Fruit fly (Drosophila melanogaster): ENCODE data around the gene CG34173.

The CG34173 gene

dm6 chr2L:22018861-22019270 lies 35.2 kb downstream of the CG34173 start, which contains the start of gene tio (continued):
- no peak for TF ChIP-seq mld (GFP tag; IDR thresholded peaks at IDR 0.05; ENCODE audit: partially characterized antibody)
- TF ChIP-seq Drgx (GFP tag; IDR thresholded peaks at IDR 0.05), result 0 out of 2 replicates have a peak, but pooled peaks have one; percentile 36
- peak; percentile 19 for TF ChIP-seq chn (GFP tag; optimal IDR thresholded peaks at IDR 0.05)
- peak; percentile 79 for TF ChIP-seq crol (GFP tag; IDR thresholded peaks at IDR 0.05)
- TF ChIP-seq kni (GFP tag; optimal IDR thresholded peaks at IDR 0.05), result peak; percentile 84
- peak; percentile 44 for TF ChIP-seq sens (GFP tag)
- peak in 1 of 2 experiments; percentile 41 for TF ChIP-seq Hr78 (GFP tag; optimal IDR thresholded peaks at IDR 0.05)
- TF ChIP-seq CG34224 (GFP tag; IDR thresholded peaks at IDR 0.05; ENCODE audit: partially characterized antibody), result peak; percentile 63
- TF ChIP-seq CG3163 (GFP tag; optimal IDR thresholded peaks at IDR 0.05), result peak; percentile 77
- no peak for TF ChIP-seq her (GFP tag; optimal IDR thresholded peaks at IDR 0.05)
- TF ChIP-seq ase (GFP tag; IDR thresholded peaks at IDR 0.05), result no peak
- TF ChIP-seq CG10979 (tag; optimal IDR thresholded peaks at IDR 0.05), result no peak
- peak; percentile 60 for TF ChIP-seq lbe (GFP tag; optimal IDR thresholded peaks at IDR 0.05)
- no peak for TF ChIP-seq sug (tag; optimal IDR thresholded peaks at IDR 0.05)
- TF ChIP-seq dysf (GFP tag; IDR thresholded peaks at IDR 0.05), result no peak
- TF ChIP-seq CG32772 (GFP tag; IDR thresholded peaks at IDR 0.05), result no peak
- peak; percentile 99 for TF ChIP-seq yki (optimal IDR thresholded peaks at IDR 0.05)
- TF ChIP-seq vvl (GFP tag; IDR thresholded peaks at IDR 0.05), result peak; percentile 46
- peak; percentile 71; the same call in 3 of the 4 replicates for TF ChIP-seq Dll (GFP tag; IDR thresholded peaks at IDR 0.05; ENCODE audit: partially characterized antibody)
- TF ChIP-seq CG4854 (GFP tag; optimal IDR thresholded peaks at IDR 0.05), result no peak
- TF ChIP-seq B-H1 (GFP tag; IDR thresholded peaks at IDR 0.05), result no peak
- no peak for TF ChIP-seq Deaf1 (tag; optimal IDR thresholded peaks at IDR 0.05)
- peak; percentile 67 for TF ChIP-seq ac (GFP tag; optimal IDR thresholded peaks at IDR 0.05)
- peak; percentile 18; the same call in 1 of the 3 replicates for TF ChIP-seq CG16813 (GFP tag; IDR thresholded peaks at IDR 0.05; ENCODE audit: partially characterized antibody)
- TF ChIP-seq CG12155 (GFP tag; optimal IDR thresholded peaks at IDR 0.05), result no peak
- TF ChIP-seq bowl (GFP tag; IDR thresholded peaks at IDR 0.05), result peak; percentile 58; the same call in 1 of the 2 replicates
- TF ChIP-seq Med (GFP tag), result peak; percentile 83
- TF ChIP-seq stc (GFP tag; IDR thresholded peaks at IDR 0.05), result peak; percentile 14; the same call in 1 of the 2 replicates
- TF ChIP-seq CG11695 (GFP tag; IDR thresholded peaks at IDR 0.05), result peak; percentile 24; the same call in 1 of the 3 replicates
- no peak for TF ChIP-seq pzg (GFP tag; optimal IDR thresholded peaks at IDR 0.05)
- 0 out of 3 replicates have a peak, but pooled peaks have one; percentile 13 for TF ChIP-seq CG11456 (GFP tag; IDR thresholded peaks at IDR 0.05)
- peak; percentile 6 for TF ChIP-seq da (GFP tag; optimal IDR thresholded peaks at IDR 0.05)
- peak; percentile 84 for TF ChIP-seq z (GFP tag; IDR thresholded peaks at IDR 0.05)
- TF ChIP-seq ERR (GFP tag; optimal IDR thresholded peaks at IDR 0.05), result no peak
- peak; percentile 67 for TF ChIP-seq cad (GFP tag; optimal IDR thresholded peaks at IDR 0.05)
- TF ChIP-seq slp2 (GFP tag; optimal IDR thresholded peaks at IDR 0.05), result no peak
- no peak for TF ChIP-seq CG3838 (GFP tag; optimal IDR thresholded peaks at IDR 0.05)
- 0 out of 2 replicates have a peak, but pooled peaks have one; percentile 23 for TF ChIP-seq Atf6 (GFP tag; IDR thresholded peaks at IDR 0.05)
- no peak for TF ChIP-seq CG14014 (GFP tag; IDR thresholded peaks at IDR 0.05)
- peak; percentile 50 for TF ChIP-seq pfk (GFP tag; optimal IDR thresholded peaks at IDR 0.05)
- TF ChIP-seq Fer2 (tag; optimal IDR thresholded peaks at IDR 0.05), result no peak
- no peak for TF ChIP-seq gfzf (GFP tag; optimal IDR thresholded peaks at IDR 0.05)
- peak; percentile 62; the same call in 2 of the 3 replicates for TF ChIP-seq Doc3 (GFP tag; IDR thresholded peaks at IDR 0.05; ENCODE audit: partially characterized antibody)
- TF ChIP-seq crp (GFP tag; optimal IDR thresholded peaks at IDR 0.05), result no peak
- no peak for TF ChIP-seq caup (GFP tag; optimal IDR thresholded peaks at IDR 0.05; ENCODE audit: severe bottlenecking)
- TF ChIP-seq ci (GFP tag; IDR thresholded peaks at IDR 0.05), result peak; percentile 61; the same call in 2 of the 3 replicates
- TF ChIP-seq pb (GFP tag; optimal IDR thresholded peaks at IDR 0.05), result peak; percentile 17
- peak; percentile 98 for TF ChIP-seq chinmo (GFP tag; IDR thresholded peaks at IDR 0.05; ENCODE audit: partially characterized antibody)
- TF ChIP-seq CG15601 (tag; optimal IDR thresholded peaks at IDR 0.05), result peak; percentile 58
- peak; percentile 37; the same call in 1 of the 2 replicates for TF ChIP-seq Scr (GFP tag; IDR thresholded peaks at IDR 0.05; ENCODE audit: partially characterized antibody)

All from whole organism, embryonic.